Fruit fly (Drosophila melanogaster) whole organism, wandering third instar larva: ENCODE data around the gene CG5280.
A peak's percentile ranks its signal among the peaks of the same experiment; 100 is the strongest.

ENCODE experiments used
- Abd-B ChIP-seq: fragments of >200 bp; optimal IDR thresholded peaks from 2 replicates; lab custom pipeline; 2017; ENCODE audit warnings: missing biosample characterization, missing genetic modification characterization
- CG32264 ChIP-seq: fragments of 200-800 bp; sonication (Bioruptor generic); optimal IDR thresholded peaks from 2 replicates; lab custom pipeline; 2016; ENCODE audit warnings: missing biosample characterization, missing genetic modification characterization
- CG9705 ChIP-seq: fragments of 200-800 bp; sonication (Bioruptor generic); optimal IDR thresholded peaks from 2 replicates; lab custom pipeline; 2018; ENCODE audit warnings: missing biosample characterization, mild to moderate bottlenecking, missing genetic modification characterization
- CrebA ChIP-seq: fragments of 200-800 bp; sonication (Bioruptor generic); optimal IDR thresholded peaks from 2 replicates; lab custom pipeline; 2016; ENCODE audit warnings: missing biosample characterization, mild to moderate bottlenecking, missing genetic modification characterization, borderline replicate concordance
- Dfd ChIP-seq: fragments of >200 bp; optimal IDR thresholded peaks from 2 replicates; lab custom pipeline; 2017; ENCODE audit warnings: missing biosample characterization, missing genetic modification characterization
- Dif ChIP-seq: fragments of 200-275, 200-300 bp; sonication (Bioruptor generic); optimal IDR thresholded peaks from 2 replicates; lab custom pipeline; 2018; ENCODE audit warnings: missing biosample characterization, missing genetic modification characterization; ENCODE audit not compliant: partially characterized antibody
- GATAd ChIP-seq: sonication (Bioruptor generic); optimal IDR thresholded peaks from 2 replicates; lab custom pipeline; 2016; ENCODE audit warnings: missing biosample characterization, missing genetic modification characterization
- HLH106 ChIP-seq: fragments of 200-800 bp; optimal IDR thresholded peaks from 3 replicates; lab custom pipeline; 2019; ENCODE audit warnings: missing biosample characterization, mild to moderate bottlenecking, missing genetic modification characterization, moderate library complexity
- Hnf4 ChIP-seq: fragments of 200-800 bp; sonication (Bioruptor generic); optimal IDR thresholded peaks from 2 replicates; lab custom pipeline; 2016; ENCODE audit warnings: missing biosample characterization, mild to moderate bottlenecking, missing genetic modification characterization
- Hr78 ChIP-seq: fragments of >200 bp; optimal IDR thresholded peaks from 2 replicates; lab custom pipeline; 2017; ENCODE audit warnings: missing biosample characterization, missing genetic modification characterization
- Hr83 ChIP-seq: fragments of 200-300 bp; sonication (Bioruptor generic); optimal IDR thresholded peaks from 2 replicates; lab custom pipeline; 2016; ENCODE audit warnings: missing biosample characterization, mild to moderate bottlenecking, missing genetic modification characterization, moderate library complexity; ENCODE audit not compliant: poor library complexity, severe bottlenecking
- Jra ChIP-seq: sonication (Bioruptor generic); optimal IDR thresholded peaks from 2 replicates; lab custom pipeline; 2016; ENCODE audit warnings: missing biosample characterization, missing genetic modification characterization
- Mio ChIP-seq: sonication (Bioruptor generic); optimal IDR thresholded peaks from 2 replicates; lab custom pipeline; 2016; ENCODE audit warnings: missing biosample characterization, missing genetic modification characterization
- Myc ChIP-seq: fragments of >200 bp; optimal IDR thresholded peaks from 2 replicates; lab custom pipeline; 2017
- N ChIP-seq: fragments of >200 bp; optimal IDR thresholded peaks from 2 replicates; lab custom pipeline; 2018; ENCODE audit warnings: missing biosample characterization, missing external identifiers, missing genetic modification characterization
- OdsH ChIP-seq: fragments of 200-800 bp; sonication (Bioruptor generic); optimal IDR thresholded peaks from 2 replicates; lab custom pipeline; 2016; ENCODE audit warnings: missing biosample characterization, mild to moderate bottlenecking, missing genetic modification characterization
- Rel ChIP-seq, 2 experiments: fragments of 200-800 bp; sonication (Bioruptor generic) in 1 of 2; optimal IDR thresholded peaks; 2 replicates in 1 of 2; 3 replicates in 1 of 2; lab custom pipeline; 2016 to 2019; ENCODE audit warnings: mild to moderate bottlenecking in 2 of 2, missing biosample characterization in 2 of 2, missing genetic modification characterization in 2 of 2, moderate library complexity in 1 of 2
- Sp1 ChIP-seq: fragments of 200-800 bp; sonication (Bioruptor generic); optimal IDR thresholded peaks from 3 replicates; lab custom pipeline; 2019; ENCODE audit warnings: missing biosample characterization, mild to moderate bottlenecking, missing genetic modification characterization, moderate library complexity
- Vsx2 ChIP-seq: fragments of 200-300, 225-300 bp; sonication (Bioruptor generic); optimal IDR thresholded peaks from 2 replicates; lab custom pipeline; 2018; ENCODE audit warnings: missing biosample characterization, missing genetic modification characterization; ENCODE audit not compliant: partially characterized antibody
- br ChIP-seq: fragments of 200-800 bp; sonication (Bioruptor generic); optimal IDR thresholded peaks from 2 replicates; lab custom pipeline; 2016; ENCODE audit warnings: missing biosample characterization, missing genetic modification characterization
- brk ChIP-seq: fragments of 200-800 bp; sonication (Bioruptor generic); optimal IDR thresholded peaks from 2 replicates; lab custom pipeline; 2016; ENCODE audit warnings: missing biosample characterization, mild to moderate bottlenecking, missing genetic modification characterization
- dl ChIP-seq, 2 experiments: fragments of 175-275, 200-275 bp in 1 of 2; fragments of 200-275 bp in 1 of 2; sonication (Bioruptor generic); optimal IDR thresholded peaks; lab custom pipeline; 2018; ENCODE audit warnings: mild to moderate bottlenecking in 2 of 2, missing biosample characterization in 2 of 2, missing genetic modification characterization in 2 of 2, moderate library complexity in 2 of 2; ENCODE audit not compliant: partially characterized antibody in 2 of 2, insufficient read depth in 1 of 2
- dmrt93B ChIP-seq: fragments of 200-800 bp; sonication (Bioruptor generic); optimal IDR thresholded peaks from 2 replicates; lab custom pipeline; 2018; ENCODE audit warnings: missing biosample characterization, mild to moderate bottlenecking, missing genetic modification characterization
- dsf ChIP-seq: sonication (Bioruptor generic); optimal IDR thresholded peaks from 2 replicates; lab custom pipeline; 2016; ENCODE audit warnings: missing biosample characterization, missing genetic modification characterization, borderline replicate concordance
- ey ChIP-seq: fragments of 200-800 bp; sonication (Bioruptor generic); optimal IDR thresholded peaks from 2 replicates; lab custom pipeline; 2016; ENCODE audit warnings: missing biosample characterization, missing genetic modification characterization
- foxo ChIP-seq, 2 experiments: fragments of 200-800 bp; sonication (Bioruptor generic); optimal IDR thresholded peaks; 2 replicates in 1 of 2; 3 replicates in 1 of 2; lab custom pipeline; 2016 to 2017; ENCODE audit warnings: missing biosample characterization in 2 of 2, missing genetic modification characterization in 2 of 2
- fru ChIP-seq: fragments of 200-800 bp; sonication (Bioruptor generic); optimal IDR thresholded peaks from 3 replicates; lab custom pipeline; 2016; ENCODE audit warnings: missing biosample characterization, mild to moderate bottlenecking, missing genetic modification characterization
- h ChIP-seq: fragments of 200-800 bp; sonication (Bioruptor generic); optimal IDR thresholded peaks from 3 replicates; lab custom pipeline; 2016; ENCODE audit warnings: missing biosample characterization, mild to moderate bottlenecking, missing genetic modification characterization
- jim ChIP-seq: fragments of 175-275, 200-325 bp; sonication (Bioruptor generic); optimal IDR thresholded peaks from 2 replicates; lab custom pipeline; 2016; ENCODE audit warnings: missing biosample characterization, mild to moderate bottlenecking, missing genetic modification characterization
- lola ChIP-seq: fragments of >200 bp; optimal IDR thresholded peaks from 2 replicates; lab custom pipeline; 2017; ENCODE audit warnings: missing biosample characterization, missing genetic modification characterization
- pan ChIP-seq: fragments of >200 bp; optimal IDR thresholded peaks from 2 replicates; lab custom pipeline; 2017
- psq ChIP-seq: fragments of 200-800 bp; sonication (Bioruptor generic); optimal IDR thresholded peaks from 3 replicates; lab custom pipeline; 2017; ENCODE audit warnings: missing biosample characterization, mild to moderate bottlenecking, missing genetic modification characterization, moderate library complexity
- rgr ChIP-seq: fragments of 200-800 bp; sonication (Bioruptor generic); optimal IDR thresholded peaks from 3 replicates; lab custom pipeline; 2016; ENCODE audit warnings: missing biosample characterization, mild to moderate bottlenecking, missing genetic modification characterization
- sage ChIP-seq: fragments of 200-800 bp; sonication (Bioruptor generic); optimal IDR thresholded peaks from 2 replicates; lab custom pipeline; 2016; ENCODE audit warnings: missing biosample characterization, mild to moderate bottlenecking, missing genetic modification characterization
- sv ChIP-seq: fragments of 200-800 bp; sonication (Bioruptor generic); optimal IDR thresholded peaks from 3 replicates; lab custom pipeline; 2016; ENCODE audit warnings: missing biosample characterization, missing genetic modification characterization
- tai ChIP-seq: sonication (Bioruptor generic); optimal IDR thresholded peaks from 2 replicates; lab custom pipeline; 2016; ENCODE audit warnings: missing biosample characterization, missing genetic modification characterization
- usp ChIP-seq: fragments of >200 bp; optimal IDR thresholded peaks from 2 replicates; lab custom pipeline; 2017; ENCODE audit warnings: missing biosample characterization, missing genetic modification characterization
- woc ChIP-seq: sonication (Bioruptor generic); optimal IDR thresholded peaks from 2 replicates; lab custom pipeline; 2016; ENCODE audit warnings: missing biosample characterization, mild to moderate bottlenecking, missing genetic modification characterization

The CG5280 gene

DNA sequence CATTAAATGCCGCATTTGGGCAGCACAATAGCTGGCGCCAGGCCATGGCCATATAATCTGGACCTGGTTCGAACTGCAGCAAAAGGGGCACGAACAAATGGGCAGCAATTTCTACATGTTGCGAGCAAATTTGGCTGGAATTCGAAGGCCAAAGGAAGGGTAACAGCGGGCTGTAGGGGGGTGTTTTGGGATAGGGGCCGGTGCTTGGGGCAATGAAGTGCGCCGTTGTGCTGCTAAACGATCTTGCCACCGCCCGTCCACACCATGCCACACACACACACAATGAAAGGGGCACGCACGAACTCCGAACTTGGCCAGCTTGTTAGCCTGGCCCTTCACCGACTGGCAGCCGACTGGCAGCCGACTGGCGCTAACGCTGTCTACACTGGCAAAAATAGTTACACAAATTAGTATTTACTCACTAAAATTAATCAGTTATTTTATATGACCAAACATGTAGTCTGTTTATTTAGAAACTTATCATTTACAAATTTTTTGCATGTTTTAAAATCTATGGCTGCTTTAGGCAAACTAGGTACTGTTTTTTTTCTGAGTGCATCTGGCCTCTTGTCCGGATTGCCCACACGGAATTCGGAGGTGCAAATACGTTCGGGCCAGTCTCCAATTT lies 44.1 kb upstream of the CG5280 start (continued):
- TF ChIP-seq rgr (GFP tag; lab: Kevin White, UChicago) (peak; percentile 69), psq (GFP tag; lab: Kevin White, UChicago) (peak; percentile 60), Vsx2 (GFP tag; lab: Kevin White, UChicago) (no peak), sv (peak; percentile 31), foxo (GFP tag; optimal IDR thresholded peaks at IDR 0.05; lab: Kevin White, UChicago) (peak in 1 of 2 experiments; percentile 57)
- TF ChIP-seq, all 38 proteins: peak for 20

DNA sequence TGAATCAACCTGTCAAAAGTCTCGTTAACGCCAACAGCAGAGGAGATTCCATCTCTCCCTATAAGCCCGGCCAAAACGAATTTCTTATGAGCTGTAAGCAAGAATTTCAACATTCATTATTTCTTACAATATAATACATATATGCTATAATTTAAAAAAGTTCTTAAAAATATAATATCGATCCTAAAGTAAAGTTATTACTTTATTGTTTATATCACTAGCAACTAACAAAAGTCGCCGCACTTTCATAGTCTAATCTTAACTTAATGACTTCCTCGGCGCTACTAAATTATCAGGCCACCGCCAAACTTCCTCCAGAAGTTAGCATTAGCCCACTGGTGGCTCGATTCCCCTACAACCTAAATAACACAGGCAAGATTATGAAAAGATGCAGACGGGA lies 43.5 kb upstream of the CG5280 start:
- TF ChIP-seq pan (lab: Kevin White, UChicago) (no peak), Vsx2 (GFP tag; lab: Kevin White, UChicago) (no peak), Rel (GFP tag; optimal IDR thresholded peaks at IDR 0.05; lab: Kevin White, UChicago) (no peak), Rel (tag; optimal IDR thresholded peaks at IDR 0.05; lab: Kevin White, UChicago) (no peak), Sp1 (peak; percentile 76), psq (GFP tag; lab: Kevin White, UChicago) (peak; percentile 20), Myc (no peak), lola (GFP tag; lab: Kevin White, UChicago) (no peak), GATAd (GFP tag; lab: Kevin White, UChicago) (no peak), Dfd (GFP tag; lab: Kevin White, UChicago) (no peak), CrebA (no peak), foxo (GFP tag; optimal IDR thresholded peaks at IDR 0.05; lab: Kevin White, UChicago) (peak in 1 of 2 experiments; percentile 68), dsf (GFP tag; lab: Kevin White, UChicago) (no peak), dl (GFP tag; optimal IDR thresholded peaks at IDR 0.05; lab: Kevin White, UChicago; ENCODE audit: insufficient read depth in 1 of 2, partially characterized antibody in 2 of 2) (no peak), N (no peak), Hr83 (no peak), ey (GFP tag; lab: Kevin White, UChicago) (peak; percentile 30), Hr78 (no peak), usp (GFP tag; lab: Kevin White, UChicago) (no peak), Dif (no peak), Abd-B (GFP tag; lab: Kevin White, UChicago) (no peak), woc (GFP tag; lab: Kevin White, UChicago) (no peak), sage (GFP tag; lab: Kevin White, UChicago) (peak; percentile 1), OdsH (GFP tag; lab: Kevin White, UChicago) (peak; percentile 40), fru (GFP tag; lab: Kevin White, UChicago) (peak; percentile 53), Hnf4 (no peak), Jra (GFP tag; lab: Kevin White, UChicago) (no peak), tai (GFP tag; lab: Kevin White, UChicago) (no peak), rgr (GFP tag; lab: Kevin White, UChicago) (peak; percentile 45), HLH106 (peak; percentile 81), dmrt93B (peak; percentile 64), sv (no peak), CG9705 (GFP tag; lab: Kevin White, UChicago) (peak; percentile 28), br (no peak), brk (GFP tag; lab: Kevin White, UChicago) (no peak), jim (no peak), CG32264 (GFP tag; lab: Kevin White, UChicago) (no peak), Mio (GFP tag; lab: Kevin White, UChicago) (no peak), h (GFP tag; lab: Kevin White, UChicago) (peak; percentile 51)

DNA sequence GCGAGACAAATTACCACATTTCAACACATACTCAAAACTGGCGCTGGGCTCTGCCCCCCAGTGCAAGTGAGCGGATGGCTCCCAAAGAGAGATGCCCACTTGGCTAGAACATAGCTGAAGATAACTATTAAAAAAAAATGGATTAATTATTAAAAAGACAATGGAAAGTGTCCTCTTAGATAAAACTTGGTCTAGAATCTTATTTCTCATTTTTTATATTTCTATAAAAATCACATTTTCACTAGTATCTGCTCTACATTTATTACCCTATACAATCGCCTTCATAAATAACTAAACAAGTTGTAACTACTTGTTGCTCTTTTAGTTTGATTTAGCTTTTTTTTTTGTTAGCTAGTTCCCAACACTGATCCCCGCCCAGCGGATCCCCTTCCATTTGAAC lies 42.8 kb upstream of the CG5280 start:
- TF ChIP-seq Mio (GFP tag; lab: Kevin White, UChicago), result no peak
- peak; percentile 25 for TF ChIP-seq rgr (GFP tag; lab: Kevin White, UChicago)
- no peak for TF ChIP-seq Dfd (GFP tag; lab: Kevin White, UChicago)
- TF ChIP-seq ey (GFP tag; lab: Kevin White, UChicago), result peak; percentile 8
- peak; percentile 2 for TF ChIP-seq HLH106
- peak; percentile 30 for TF ChIP-seq h (GFP tag; lab: Kevin White, UChicago)
- no peak for TF ChIP-seq dl (GFP tag; optimal IDR thresholded peaks at IDR 0.05; lab: Kevin White, UChicago; ENCODE audit: insufficient read depth in 1 of 2, partially characterized antibody in 2 of 2)
- TF ChIP-seq usp (GFP tag; lab: Kevin White, UChicago), result no peak
- TF ChIP-seq OdsH (GFP tag; lab: Kevin White, UChicago), result peak; percentile 6
- TF ChIP-seq fru (GFP tag; lab: Kevin White, UChicago), result peak; percentile 11
- TF ChIP-seq CG32264 (GFP tag; lab: Kevin White, UChicago), result no peak
- no peak for TF ChIP-seq dmrt93B
- no peak for TF ChIP-seq Vsx2 (GFP tag; lab: Kevin White, UChicago)
- peak; percentile 30 for TF ChIP-seq Myc
- TF ChIP-seq tai (GFP tag; lab: Kevin White, UChicago), result no peak
- peak; percentile 29 for TF ChIP-seq Sp1
- TF ChIP-seq Abd-B (GFP tag; lab: Kevin White, UChicago), result no peak
- TF ChIP-seq, all 38 proteins: peak for 8
